Fruit fly (Drosophila melanogaster): Measurements from ENCODE around the gene Mco4.

The Mco4 gene

DNA sequence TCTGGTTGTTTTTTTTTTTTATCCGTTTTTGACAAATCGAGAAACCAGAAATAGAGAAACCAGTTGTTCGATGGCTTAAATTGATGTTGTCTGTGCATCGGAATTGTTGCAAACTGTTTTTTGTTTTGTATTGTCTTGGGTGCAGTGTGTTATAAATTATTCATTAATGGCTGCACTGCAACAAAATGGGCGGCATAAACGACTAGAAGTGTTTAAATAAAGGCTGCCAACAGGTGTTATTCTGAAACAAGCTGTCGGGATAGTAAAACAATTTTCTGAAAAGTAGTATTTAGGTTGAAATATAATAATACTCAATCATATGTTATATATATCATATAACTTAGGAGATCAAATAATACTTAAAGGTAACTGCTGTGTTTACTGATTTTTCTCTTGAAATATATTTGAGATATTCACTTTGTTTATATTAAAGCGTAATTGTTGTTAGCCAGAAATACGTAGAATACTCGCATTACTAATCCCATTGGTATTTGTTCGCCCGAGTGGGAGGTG lies 19.5 kb downstream of the Mco4 start (continued):
- peak; percentile 30 for TF ChIP-seq CG10669 (GFP tag; optimal IDR thresholded peaks at IDR 0.05)
- TF ChIP-seq CG6854 (GFP tag; optimal IDR thresholded peaks at IDR 0.05), result no peak
- TF ChIP-seq CG6163 (GFP tag; IDR thresholded peaks at IDR 0.05), result no peak; the same call in 2 of the 3 replicates
- no peak for TF ChIP-seq Hr39 (GFP tag; optimal IDR thresholded peaks at IDR 0.05)
- TF ChIP-seq OdsH (GFP tag; optimal IDR thresholded peaks at IDR 0.05), result peak; percentile 58
- TF ChIP-seq dsx (GFP tag; optimal IDR thresholded peaks at IDR 0.05; ENCODE audit: poor library complexity, severe bottlenecking), result peak; percentile 35
- no peak for TF ChIP-seq Eip75B (GFP tag; optimal IDR thresholded peaks at IDR 0.05)
- TF ChIP-seq CG11294 (GFP tag; IDR thresholded peaks at IDR 0.05), result no peak
- TF ChIP-seq CG16779 (tag; optimal IDR thresholded peaks at IDR 0.05), result no peak
- TF ChIP-seq CG11902 (GFP tag; optimal IDR thresholded peaks at IDR 0.05), result no peak
- TF ChIP-seq CG10631 (GFP tag; optimal IDR thresholded peaks at IDR 0.05), result peak; percentile 22
- no peak for TF ChIP-seq Gug (GFP tag; IDR thresholded peaks at IDR 0.05)
- no peak for TF ChIP-seq pdm3 (GFP tag; optimal IDR thresholded peaks at IDR 0.05)
- peak; percentile 2 for TF ChIP-seq CG8632 (GFP tag; optimal IDR thresholded peaks at IDR 0.05)
- TF ChIP-seq spab (GFP tag; optimal IDR thresholded peaks at IDR 0.05), result peak; percentile 32
- TF ChIP-seq CG34406 (GFP tag; optimal IDR thresholded peaks at IDR 0.05), result no peak
- no peak for TF ChIP-seq svp (GFP tag)
- no peak for TF ChIP-seq achi (GFP tag; optimal IDR thresholded peaks at IDR 0.05)
- no peak for TF ChIP-seq CG1621 (tag; optimal IDR thresholded peaks at IDR 0.05)
- no peak for TF ChIP-seq Ets21C (GFP tag; optimal IDR thresholded peaks at IDR 0.05)
- TF ChIP-seq Hr38 (GFP tag; optimal IDR thresholded peaks at IDR 0.05), result no peak
- TF ChIP-seq fd59A (GFP tag; optimal IDR thresholded peaks at IDR 0.05), result peak; percentile 23
- no peak for TF ChIP-seq CG9139 (GFP tag; optimal IDR thresholded peaks at IDR 0.05)
- peak; percentile 31; the same call in 1 of the 2 replicates for TF ChIP-seq CG15336 (GFP tag; IDR thresholded peaks at IDR 0.05)
- TF ChIP-seq Ets96B (tag; optimal IDR thresholded peaks at IDR 0.05), result peak; percentile 39
- no peak for TF ChIP-seq lz (GFP tag; optimal IDR thresholded peaks at IDR 0.05)

DNA sequence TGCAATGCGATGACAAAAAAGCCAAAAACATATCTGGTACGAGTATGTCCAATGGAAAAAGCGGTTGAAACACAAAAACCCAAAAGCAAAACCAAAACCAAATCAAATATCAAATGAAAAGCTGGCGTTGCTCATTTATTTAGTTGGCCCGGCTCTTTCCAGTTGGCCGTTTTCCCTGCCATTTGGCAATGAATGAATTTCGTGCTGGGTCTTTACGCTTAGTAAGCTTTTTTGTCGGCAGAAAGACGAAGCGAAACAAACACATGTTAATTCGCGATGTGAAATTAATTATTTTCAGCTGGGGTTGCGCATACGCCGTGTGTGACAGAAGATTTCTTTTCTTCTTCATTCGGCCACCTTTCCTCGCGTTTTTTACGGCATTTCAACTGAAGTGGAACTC lies 21.2 kb downstream of the Mco4 start:
- TF ChIP-seq CG15336 (GFP tag; IDR thresholded peaks at IDR 0.05) (no peak), Eip78C (GFP tag) (peak; percentile 40)

DNA sequence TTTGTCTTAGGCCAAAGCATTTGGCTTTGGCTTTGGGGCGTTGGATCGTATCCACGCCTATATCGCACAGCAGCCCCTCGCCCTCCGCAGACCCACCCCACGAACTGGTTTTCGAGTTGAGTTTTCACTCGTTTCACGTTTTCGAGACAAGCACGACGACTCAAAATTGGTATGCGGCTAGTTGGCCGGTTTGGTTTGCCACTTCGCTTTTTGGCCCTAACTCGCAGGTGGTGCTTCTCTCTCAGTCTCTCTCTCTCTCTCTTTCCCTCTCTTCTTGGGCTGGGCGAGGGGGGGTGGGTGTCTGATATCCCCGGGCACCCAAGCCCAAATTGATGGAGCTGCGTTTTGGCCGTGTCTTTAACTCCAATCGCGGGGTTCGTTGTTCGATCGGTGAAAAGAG lies 21.9 kb downstream of the Mco4 start:
- TF ChIP-seq CG3919 (GFP tag; optimal IDR thresholded peaks at IDR 0.05), result no peak
- TF ChIP-seq CG11762 (GFP tag; optimal IDR thresholded peaks at IDR 0.05; ENCODE audit: insufficient read depth), result no peak
- no peak for TF ChIP-seq Ets96B (tag; optimal IDR thresholded peaks at IDR 0.05)
- no peak for TF ChIP-seq CG32006 (GFP tag; optimal IDR thresholded peaks at IDR 0.05)
- TF ChIP-seq net (GFP tag; optimal IDR thresholded peaks at IDR 0.05), result no peak
- TF ChIP-seq CG6854 (GFP tag; optimal IDR thresholded peaks at IDR 0.05), result no peak
- no peak for TF ChIP-seq OdsH (GFP tag; optimal IDR thresholded peaks at IDR 0.05)
- TF ChIP-seq Blimp-1 (GFP tag; optimal IDR thresholded peaks at IDR 0.05), result no peak
- no peak for TF ChIP-seq Hr39 (GFP tag; optimal IDR thresholded peaks at IDR 0.05)
- TF ChIP-seq eg (GFP tag; IDR thresholded peaks at IDR 0.05), result 0 out of 3 replicates have a peak, but pooled peaks have one; percentile 30
- no peak for TF ChIP-seq achi (GFP tag; optimal IDR thresholded peaks at IDR 0.05)
- no peak for TF ChIP-seq dsx (GFP tag; optimal IDR thresholded peaks at IDR 0.05; ENCODE audit: poor library complexity, severe bottlenecking)
- TF ChIP-seq pdm3 (GFP tag; optimal IDR thresholded peaks at IDR 0.05), result no peak
- 0 out of 3 replicates have a peak, but pooled peaks have one; percentile 16 for TF ChIP-seq CG6163 (GFP tag; IDR thresholded peaks at IDR 0.05)
- TF ChIP-seq CG10669 (GFP tag; optimal IDR thresholded peaks at IDR 0.05), result no peak
- TF ChIP-seq CG16779 (tag; optimal IDR thresholded peaks at IDR 0.05), result no peak
- no peak for TF ChIP-seq CG34406 (GFP tag; optimal IDR thresholded peaks at IDR 0.05)
- TF ChIP-seq fkh (GFP tag; optimal IDR thresholded peaks at IDR 0.05), result no peak
- no peak for TF ChIP-seq lz (GFP tag; optimal IDR thresholded peaks at IDR 0.05)
- TF ChIP-seq fd59A (GFP tag; optimal IDR thresholded peaks at IDR 0.05), result no peak
- TF ChIP-seq cyc (GFP tag; optimal IDR thresholded peaks at IDR 0.05), result no peak
- TF ChIP-seq CG11294 (GFP tag; IDR thresholded peaks at IDR 0.05), result no peak
- TF ChIP-seq CG7368 (GFP tag; optimal IDR thresholded peaks at IDR 0.05), result no peak
- peak; percentile 38 for TF ChIP-seq Eip78C (GFP tag)
